Worm (Caenorhabditis elegans): ENCODE results near the gene C10C5.3.

- TF ChIP-seq lin-39 (tag; optimal IDR thresholded peaks at IDR 0.05): no peak
- no peak for TF ChIP-seq egl-27 (tag; optimal IDR thresholded peaks at IDR 0.05)
- TF ChIP-seq sup-37 (GFP tag; optimal IDR thresholded peaks at IDR 0.05): no peak
- no peak for TF ChIP-seq dsc-1 (tag; optimal IDR thresholded peaks at IDR 0.05)
- TF ChIP-seq blmp-1 (tag; optimal IDR thresholded peaks at IDR 0.05): no peak
Measured at ce11 chrIV:9343102-9343599, 31.5 kb upstream of the C10C5.3 start, which contains the start of gene pigc-1.

Measured in whole organism, L1 larva.